Fruit fly (Drosophila melanogaster) Kc167 (cell line): ENCODE data around the gene Arpc1.

ENCODE experiments used
- Myc ChIP-seq: fragments of >200 bp; optimal IDR thresholded peaks from 2 replicates; lab custom pipeline; 2017; ENCODE audit warnings: missing external identifiers
- h ChIP-seq: fragments of >200 bp; optimal IDR thresholded peaks from 3 replicates; lab custom pipeline; 2018; ENCODE audit warnings: missing external identifiers
- insv ChIP-seq: fragments of >200 bp; optimal IDR thresholded peaks from 3 replicates; lab custom pipeline; 2018; ENCODE audit warnings: missing external identifiers
- psq ChIP-seq: fragments of >200 bp; optimal IDR thresholded peaks from 2 replicates; lab custom pipeline; 2017; ENCODE audit warnings: missing external identifiers

DNA sequence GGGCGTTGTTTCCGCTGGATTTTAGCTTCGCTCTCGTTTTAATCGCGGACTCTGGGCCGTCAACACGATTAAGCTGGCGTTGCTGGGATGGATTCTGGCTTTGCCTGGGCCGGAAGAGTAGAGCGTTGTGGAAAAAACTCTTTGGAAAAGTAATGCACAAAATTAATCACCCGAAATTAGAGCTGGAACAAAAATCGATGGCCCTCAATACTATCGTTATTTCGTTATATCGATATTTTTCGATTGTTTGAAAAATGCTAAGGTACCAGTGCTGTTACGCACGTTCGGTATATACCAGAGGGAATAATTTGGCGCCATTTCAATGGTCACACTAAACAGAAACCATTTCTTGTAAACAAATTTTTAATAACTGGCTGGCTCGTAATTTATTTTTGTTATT, at the start of gene Arpc1, which contains the start of gene Orc5:
- TF ChIP-seq psq (lab: Kevin White, UChicago), result no peak
- TF ChIP-seq Myc (lab: Kevin White, UChicago), result no peak
- TF ChIP-seq h (lab: Kevin White, UChicago), result no peak
- no peak for TF ChIP-seq insv (lab: Kevin White, UChicago)
